Worm (Caenorhabditis elegans) whole organism, L3 larva: Measurements from ENCODE around the gene attf-5.

ENCODE experiments used
- elt-3 ChIP-seq, 3 experiments: fragments of 150-350 bp in 1 of 3; sonication (generic microtip) in 2 of 3; optimal IDR thresholded peaks; 2 replicates in 2 of 3; 4 replicates in 1 of 3; lab custom pipeline; 2014 to 2017; ENCODE audit warnings: missing biosample characterization in 3 of 3, missing genetic modification characterization in 3 of 3
- eor-1 ChIP-seq, 2 experiments: fragments of 150-350 bp; optimal IDR thresholded peaks; 2 replicates each; lab custom pipeline; 2014 to 2018; ENCODE audit warnings: missing biosample characterization in 2 of 2, missing genetic modification characterization in 2 of 2
- sea-2 ChIP-seq: fragments of 150-350 bp; sonication (generic microtip); optimal IDR thresholded peaks from 4 replicates; lab custom pipeline; 2014; ENCODE audit warnings: missing biosample characterization, missing genetic modification reagents, missing genetic modification characterization

ce11 chrX:806515-806914 lies 18.4 kb downstream of the attf-5 start:
- TF ChIP-seq sea-2 (GFP tag; lab: Kevin White, UChicago) (no peak), elt-3 (tag; optimal IDR thresholded peaks at IDR 0.05; lab: Kevin White, UChicago) (peak; percentile 85 to 96 (median 87)), eor-1 (tag; optimal IDR thresholded peaks at IDR 0.05; lab: Kevin White, UChicago) (peak in 1 of 2 experiments; percentile 78)
